Worm (Caenorhabditis elegans): Measurements from ENCODE around the gene R05H10.7.

- no peak for TF ChIP-seq tra-4 (tag; optimal IDR thresholded peaks at IDR 0.05)
- no peak for TF ChIP-seq tbx-37 (GFP tag; conservative IDR thresholded peaks at IDR 0.05)
- TF ChIP-seq aly-1 (tag; optimal IDR thresholded peaks at IDR 0.05), result no peak
- TF ChIP-seq ama-1 (optimal IDR thresholded peaks at IDR 0.05), result no peak
- no peak for TF ChIP-seq tbx-11 (GFP tag; IDR thresholded peaks at IDR 0.05)
- no peak for TF ChIP-seq hmbx-1 (tag; optimal IDR thresholded peaks at IDR 0.05)
- TF ChIP-seq ceh-13 (GFP tag; optimal IDR thresholded peaks at IDR 0.05), result no peak
Measured at ce11 chrII:14816086-14816485, 39.2 kb upstream of the R05H10.7 start.

Data from whole organism, early embryonic.